Worm (Caenorhabditis elegans): ENCODE data around the gene cwp-5.

Gene cwp-5

ce11 chrX:13170804-13171203 lies 19.0 kb downstream of the cwp-5 start:
- TF ChIP-seq peb-1 (tag; optimal IDR thresholded peaks at IDR 0.05) (no peak), mdl-1 (tag; optimal IDR thresholded peaks at IDR 0.05) (no peak), egl-27 (tag; optimal IDR thresholded peaks at IDR 0.05) (no peak), mab-5 (tag; optimal IDR thresholded peaks at IDR 0.05) (no peak), nhr-21 (tag; optimal IDR thresholded peaks at IDR 0.05) (no peak)

DNA sequence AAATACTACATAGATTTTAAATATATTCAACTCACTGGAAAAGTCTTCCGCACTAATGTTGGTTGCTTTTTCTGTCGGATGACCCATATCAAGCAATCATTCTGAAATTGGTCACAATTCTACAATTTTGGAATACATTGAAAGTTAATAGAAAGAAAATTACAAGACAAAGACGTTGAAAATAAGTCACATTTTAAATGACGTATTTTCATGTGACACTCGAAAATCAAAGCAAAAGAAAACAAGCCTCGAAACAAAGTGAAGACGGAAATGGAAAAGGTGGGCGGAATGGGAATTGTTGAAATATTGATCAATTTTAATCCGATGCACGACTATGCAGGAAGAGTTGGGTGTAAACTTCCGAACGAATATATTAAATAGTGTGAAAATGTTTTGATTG lies 19.8 kb downstream of the cwp-5 start, which contains the start of gene mob-2:
TSS of gene mob-2 (minus strand) at position 101 of the 400 bp plus-strand sequence.
- TF ChIP-seq crh-2 (tag; optimal IDR thresholded peaks at IDR 0.05), result no peak
- TF ChIP-seq nhr-11 (tag; optimal IDR thresholded peaks at IDR 0.05), result no peak
- TF ChIP-seq sem-4 (tag; optimal IDR thresholded peaks at IDR 0.05), result no peak
- TF ChIP-seq dmd-4 (tag; optimal IDR thresholded peaks at IDR 0.05), result no peak
- TF ChIP-seq mab-5 (tag; optimal IDR thresholded peaks at IDR 0.05), result no peak
- no peak for TF ChIP-seq nhr-21 (tag; optimal IDR thresholded peaks at IDR 0.05)

ce11 chrX:13169133-13169532 lies 20.6 kb downstream of the cwp-5 start:
- peak; percentile 48 for TF ChIP-seq F13H6.1 (tag; optimal IDR thresholded peaks at IDR 0.05)
- TF ChIP-seq lin-13 (GFP tag; optimal IDR thresholded peaks at IDR 0.05), result no peak
- TF ChIP-seq nhr-23 (tag; optimal IDR thresholded peaks at IDR 0.05), result no peak
- TF ChIP-seq sem-4 (tag; optimal IDR thresholded peaks at IDR 0.05), result peak; percentile 57
- no peak for TF ChIP-seq ztf-1 (GFP tag; conservative IDR thresholded peaks at IDR 0.05)
- TF ChIP-seq zag-1 (tag; optimal IDR thresholded peaks at IDR 0.05), result no peak
- peak; percentile 11 for TF ChIP-seq ztf-4 (tag; optimal IDR thresholded peaks at IDR 0.05)
- TF ChIP-seq nhr-6 (tag; optimal IDR thresholded peaks at IDR 0.05), result peak; percentile 34
- no peak for TF ChIP-seq unc-62 (GFP tag; optimal IDR thresholded peaks at IDR 0.05)
- TF ChIP-seq nhr-21 (tag; optimal IDR thresholded peaks at IDR 0.05), result peak; percentile 66
- TF ChIP-seq R02D3.7 (tag; optimal IDR thresholded peaks at IDR 0.05), result no peak
- TF ChIP-seq nhr-77 (tag; optimal IDR thresholded peaks at IDR 0.05), result no peak
- TF ChIP-seq ceh-16 (tag; optimal IDR thresholded peaks at IDR 0.05), result no peak
- no peak for TF ChIP-seq ceh-82 (tag; optimal IDR thresholded peaks at IDR 0.05)
- no peak for TF ChIP-seq nhr-12 (tag; optimal IDR thresholded peaks at IDR 0.05)
- peak; percentile 69 for TF ChIP-seq C34F6.9 (tag; optimal IDR thresholded peaks at IDR 0.05)
- TF ChIP-seq peb-1 (tag; optimal IDR thresholded peaks at IDR 0.05), result no peak
- peak; percentile 17 for TF ChIP-seq crh-2 (tag; optimal IDR thresholded peaks at IDR 0.05)
- TF ChIP-seq skn-1 (tag; optimal IDR thresholded peaks at IDR 0.05), result no peak
- TF ChIP-seq nhr-25 (tag; optimal IDR thresholded peaks at IDR 0.05), result peak; percentile 46
- no peak for TF ChIP-seq unc-39 (tag; optimal IDR thresholded peaks at IDR 0.05)
- no peak for TF ChIP-seq nhr-237 (tag; optimal IDR thresholded peaks at IDR 0.05)
- peak; percentile 38 for TF ChIP-seq elt-1 (tag; optimal IDR thresholded peaks at IDR 0.05)
- TF ChIP-seq unc-55 (GFP tag; optimal IDR thresholded peaks at IDR 0.05), result no peak
- TF ChIP-seq aly-2 (tag; optimal IDR thresholded peaks at IDR 0.05), result no peak
- TF ChIP-seq lsy-2 (tag; optimal IDR thresholded peaks at IDR 0.05), result peak in 1 of 2 experiments; percentile 44
- TF ChIP-seq dmd-4 (tag; optimal IDR thresholded peaks at IDR 0.05), result no peak
- TF ChIP-seq blmp-1 (tag; optimal IDR thresholded peaks at IDR 0.05; ENCODE audit: insufficient read depth), result peak; percentile 1
- TF ChIP-seq nhr-129 (tag; optimal IDR thresholded peaks at IDR 0.05), result peak; percentile 93
- no peak for TF ChIP-seq alr-1 (tag; optimal IDR thresholded peaks at IDR 0.05)
- TF ChIP-seq gmeb-1 (tag; optimal IDR thresholded peaks at IDR 0.05), result no peak
- peak; percentile 12 for TF ChIP-seq fos-1 (tag; optimal IDR thresholded peaks at IDR 0.05)
- no peak for TF ChIP-seq snpc-4 (tag; optimal IDR thresholded peaks at IDR 0.05)
- peak; percentile 57 to 68 for TF ChIP-seq mdl-1 (tag; optimal IDR thresholded peaks at IDR 0.05)
- no peak for TF ChIP-seq sma-3 (GFP tag; optimal IDR thresholded peaks at IDR 0.05)
- no peak for TF ChIP-seq egl-27 (tag; optimal IDR thresholded peaks at IDR 0.05)
- TF ChIP-seq sma-9 (GFP tag; optimal IDR thresholded peaks at IDR 0.05), result peak; percentile 72
- no peak for TF ChIP-seq sma-9 (tag; optimal IDR thresholded peaks at IDR 0.05)
- no peak for TF ChIP-seq mab-5 (tag; optimal IDR thresholded peaks at IDR 0.05)
- TF ChIP-seq nhr-11 (tag; optimal IDR thresholded peaks at IDR 0.05), result no peak

DNA sequence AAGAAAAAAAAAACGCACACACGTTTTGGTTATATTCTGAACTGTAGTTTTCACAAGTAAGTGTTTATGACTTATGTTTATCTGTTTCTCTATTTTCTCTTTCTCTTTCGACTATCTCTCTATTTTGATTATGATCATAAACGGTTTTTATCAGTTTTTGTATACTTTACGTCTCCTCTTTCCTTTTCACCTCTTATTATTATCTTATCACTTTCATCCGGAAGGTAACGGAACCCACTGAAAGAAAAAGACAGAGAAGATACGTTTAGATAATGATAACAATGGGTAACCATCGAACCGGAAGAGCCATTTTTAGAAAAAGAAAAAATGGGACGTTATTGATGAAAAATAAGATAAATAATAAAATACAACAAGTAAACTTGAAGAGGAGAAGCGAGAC lies 24.1 kb downstream of the cwp-5 start:
- peak in 1 of 2 experiments; percentile 28 for TF ChIP-seq mdl-1 (tag; optimal IDR thresholded peaks at IDR 0.05)
- peak; percentile 84 for TF ChIP-seq sma-9 (GFP tag; optimal IDR thresholded peaks at IDR 0.05)
- TF ChIP-seq sma-9 (tag; optimal IDR thresholded peaks at IDR 0.05), result no peak
- no peak for TF ChIP-seq C34F6.9 (tag; optimal IDR thresholded peaks at IDR 0.05)
- TF ChIP-seq Y55F3AM.14 (GFP tag; optimal IDR thresholded peaks at IDR 0.05), result no peak
- TF ChIP-seq alr-1 (tag; optimal IDR thresholded peaks at IDR 0.05), result no peak
- TF ChIP-seq blmp-1 (tag; optimal IDR thresholded peaks at IDR 0.05; ENCODE audit: insufficient read depth), result peak; percentile 47
- peak; percentile 67 for TF ChIP-seq crh-2 (tag; optimal IDR thresholded peaks at IDR 0.05)
- peak; percentile 14 for TF ChIP-seq nhr-77 (tag; optimal IDR thresholded peaks at IDR 0.05)
- TF ChIP-seq nhr-21 (tag; optimal IDR thresholded peaks at IDR 0.05), result peak; percentile 56
- TF ChIP-seq F13H6.1 (tag; optimal IDR thresholded peaks at IDR 0.05), result peak; percentile 64
- TF ChIP-seq ceh-16 (tag; optimal IDR thresholded peaks at IDR 0.05), result no peak
- peak; percentile 63 for TF ChIP-seq gmeb-1 (tag; optimal IDR thresholded peaks at IDR 0.05)
- peak; percentile 75 for TF ChIP-seq egl-27 (tag; optimal IDR thresholded peaks at IDR 0.05)
- TF ChIP-seq sma-3 (GFP tag; optimal IDR thresholded peaks at IDR 0.05), result peak; percentile 55
- peak; percentile 96 for TF ChIP-seq fos-1 (tag; optimal IDR thresholded peaks at IDR 0.05)
- TF ChIP-seq lsy-2 (tag; optimal IDR thresholded peaks at IDR 0.05), result peak in 1 of 2 experiments; percentile 32
